Fruit fly (Drosophila melanogaster) whole organism, prepupa: ENCODE data around the gene PH4alphaPV.

ENCODE experiments used
- Blimp-1 ChIP-seq: fragments of 200-800 bp; sonication (Bioruptor generic); optimal IDR thresholded peaks from 3 replicates; lab custom pipeline; 2017; ENCODE audit warnings: missing biosample characterization, missing genetic modification characterization, mild to moderate bottlenecking, moderate library complexity, missing genetic modification reagents
- CG10631 ChIP-seq: fragments of 200-800 bp; sonication (Bioruptor generic); optimal IDR thresholded peaks from 2 replicates; lab custom pipeline; 2016; ENCODE audit warnings: missing biosample characterization, missing genetic modification characterization
- CG10669 ChIP-seq: fragments of 200-800 bp; sonication (Bioruptor generic); optimal IDR thresholded peaks from 3 replicates; lab custom pipeline; 2018; ENCODE audit warnings: missing biosample characterization, mild to moderate bottlenecking, missing genetic modification characterization, moderate library complexity
- CG11294 ChIP-seq: fragments of 200-800 bp; sonication (Bioruptor generic); IDR thresholded peaks from 2 replicates; pipeline ENCODE4 v1.3.6; 2022; ENCODE audit warnings: missing biosample characterization, missing genetic modification characterization
- CG11762 ChIP-seq: fragments of 200-800 bp; sonication (Bioruptor generic); optimal IDR thresholded peaks from 3 replicates; lab custom pipeline; 2016; ENCODE audit warnings: missing biosample characterization, missing genetic modification characterization; ENCODE audit not compliant: insufficient read depth
- CG11902 ChIP-seq: fragments of 200-800 bp; sonication (Bioruptor generic); optimal IDR thresholded peaks from 3 replicates; lab custom pipeline; 2016; ENCODE audit warnings: missing biosample characterization, missing genetic modification characterization
- CG15336 ChIP-seq: fragments of 200-800 bp; sonication (Bioruptor generic); IDR thresholded peaks from 2 replicates; pipeline ENCODE4 v1.3.6; 2022; ENCODE audit warnings: missing biosample characterization, missing genetic modification characterization
- CG1621 ChIP-seq: fragments of 200-800 bp; sonication (Bioruptor generic); optimal IDR thresholded peaks from 3 replicates; lab custom pipeline; 2018; ENCODE audit warnings: missing biosample characterization, mild to moderate bottlenecking, missing genetic modification characterization
- CG16779 ChIP-seq: fragments of 200-800 bp; sonication (Bioruptor generic); optimal IDR thresholded peaks from 3 replicates; lab custom pipeline; 2017; ENCODE audit warnings: missing biosample characterization, mild to moderate bottlenecking, missing genetic modification characterization
- CG3032 ChIP-seq: fragments of 200-800 bp; optimal IDR thresholded peaks from 2 replicates; lab custom pipeline; 2019; ENCODE audit warnings: missing biosample characterization, mild to moderate bottlenecking, missing genetic modification characterization, moderate library complexity
- CG31627 ChIP-seq: fragments of 200-800 bp; sonication (Bioruptor generic); optimal IDR thresholded peaks from 3 replicates; lab custom pipeline; 2016; ENCODE audit warnings: missing biosample characterization, missing genetic modification characterization
- CG32006 ChIP-seq: fragments of 200-800 bp; sonication (Bioruptor generic); optimal IDR thresholded peaks from 3 replicates; lab custom pipeline; 2017; ENCODE audit warnings: missing biosample characterization, mild to moderate bottlenecking, missing genetic modification characterization
- CG34406 ChIP-seq: fragments of 200-800 bp; sonication (Bioruptor generic); optimal IDR thresholded peaks from 3 replicates; lab custom pipeline; 2016; ENCODE audit warnings: missing biosample characterization, missing genetic modification characterization
- CG3919 ChIP-seq: fragments of 200-800 bp; sonication (Bioruptor generic); optimal IDR thresholded peaks from 3 replicates; lab custom pipeline; 2016; ENCODE audit warnings: missing biosample characterization, missing genetic modification characterization
- CG6163 ChIP-seq: fragments of 200-800 bp; sonication (Bioruptor generic); IDR thresholded peaks from 3 replicates; pipeline ENCODE4 v1.3.6; 2022; ENCODE audit warnings: missing biosample characterization, missing genetic modification characterization
- CG6276 ChIP-seq: fragments of 200-800 bp; sonication (Bioruptor generic); optimal IDR thresholded peaks from 2 replicates; lab custom pipeline; 2017; ENCODE audit warnings: missing biosample characterization, mild to moderate bottlenecking, missing genetic modification characterization
- CG6792 ChIP-seq: fragments of 200-800 bp; sonication (Bioruptor generic); optimal IDR thresholded peaks from 3 replicates; lab custom pipeline; 2016; ENCODE audit warnings: missing biosample characterization, missing genetic modification characterization
- CG6808 ChIP-seq: fragments of 200-800 bp; sonication (Bioruptor generic); optimal IDR thresholded peaks from 3 replicates; lab custom pipeline; 2017; ENCODE audit warnings: missing biosample characterization, missing genetic modification characterization, mild to moderate bottlenecking, moderate library complexity, missing genetic modification reagents
- CG6854 ChIP-seq: fragments of 200-800 bp; sonication (Bioruptor generic); optimal IDR thresholded peaks from 2 replicates; lab custom pipeline; 2017; ENCODE audit warnings: missing biosample characterization, mild to moderate bottlenecking, missing genetic modification characterization
- CG7368 ChIP-seq: fragments of 200-800 bp; sonication (Bioruptor generic); optimal IDR thresholded peaks from 3 replicates; lab custom pipeline; 2016; ENCODE audit warnings: missing biosample characterization, missing genetic modification characterization
- CG8119 ChIP-seq: fragments of 200-800 bp; sonication (Bioruptor generic); IDR thresholded peaks from 3 replicates; pipeline ENCODE4 v1.3.6; 2022; ENCODE audit warnings: missing biosample characterization, missing genetic modification characterization
- CG8319 ChIP-seq: fragments of 200-800 bp; sonication (Bioruptor generic); optimal IDR thresholded peaks from 3 replicates; lab custom pipeline; 2016; ENCODE audit warnings: missing biosample characterization, missing genetic modification characterization
- CG9139 ChIP-seq: fragments of 200-800 bp; sonication (Bioruptor generic); optimal IDR thresholded peaks from 3 replicates; lab custom pipeline; 2017; ENCODE audit warnings: missing biosample characterization, mild to moderate bottlenecking, missing genetic modification characterization
- Eip75B ChIP-seq: fragments of 200-800 bp; sonication (Bioruptor generic); optimal IDR thresholded peaks from 3 replicates; lab custom pipeline; 2016; ENCODE audit warnings: missing biosample characterization, missing genetic modification characterization
- Eip78C ChIP-seq: fragments of 200-800 bp; sonication (Bioruptor generic); peaks from one replicate; lab custom pipeline; 2016; ENCODE audit warnings: missing biosample characterization, missing genetic modification characterization
- Eip93F ChIP-seq: fragments of 200-800 bp; sonication (Bioruptor generic); optimal IDR thresholded peaks from 2 replicates; lab custom pipeline; 2016; ENCODE audit warnings: missing biosample characterization, mild to moderate bottlenecking, missing genetic modification characterization
- Ets21C ChIP-seq: fragments of 200-800 bp; sonication (Bioruptor generic); optimal IDR thresholded peaks from 3 replicates; lab custom pipeline; 2016; ENCODE audit warnings: missing biosample characterization, missing genetic modification characterization
- Ets96B ChIP-seq: fragments of 200-800 bp; optimal IDR thresholded peaks from 2 replicates; lab custom pipeline; 2019; ENCODE audit warnings: missing biosample characterization, mild to moderate bottlenecking, missing genetic modification characterization, moderate library complexity
- Hr39 ChIP-seq: fragments of 200-800 bp; sonication (Bioruptor generic); optimal IDR thresholded peaks from 2 replicates; lab custom pipeline; 2016; ENCODE audit warnings: missing biosample characterization, missing genetic modification characterization
- Hr4 ChIP-seq: fragments of 200-800 bp; sonication (Bioruptor generic); optimal IDR thresholded peaks from 3 replicates; lab custom pipeline; 2016; ENCODE audit warnings: missing biosample characterization, missing genetic modification characterization
- Lpt ChIP-seq: fragments of 200-800 bp; sonication (Bioruptor generic); optimal IDR thresholded peaks from 3 replicates; lab custom pipeline; 2016; ENCODE audit warnings: missing biosample characterization, missing genetic modification characterization
- Met ChIP-seq: fragments of 200-800 bp; sonication (Bioruptor generic); optimal IDR thresholded peaks from 3 replicates; lab custom pipeline; 2016; ENCODE audit warnings: missing biosample characterization, missing genetic modification characterization
- OdsH ChIP-seq: fragments of 200-800 bp; sonication (Bioruptor generic); optimal IDR thresholded peaks from 3 replicates; lab custom pipeline; 2016; ENCODE audit warnings: missing biosample characterization, missing genetic modification characterization
- Smox ChIP-seq: fragments of 200-800 bp; sonication (Bioruptor generic); optimal IDR thresholded peaks from 3 replicates; lab custom pipeline; 2016; ENCODE audit warnings: missing biosample characterization, missing genetic modification characterization
- Sox102F ChIP-seq: fragments of 200-800 bp; sonication (Bioruptor generic); optimal IDR thresholded peaks from 2 replicates; lab custom pipeline; 2016; ENCODE audit warnings: missing biosample characterization, mild to moderate bottlenecking, missing genetic modification characterization
- Sox14 ChIP-seq: fragments of 200-800 bp; sonication (Bioruptor generic); optimal IDR thresholded peaks from 3 replicates; lab custom pipeline; 2016; ENCODE audit warnings: missing biosample characterization, missing genetic modification characterization
- Sox15 ChIP-seq: fragments of 200-800 bp; sonication (Bioruptor generic); optimal IDR thresholded peaks from 3 replicates; lab custom pipeline; 2016; ENCODE audit warnings: missing biosample characterization, missing genetic modification characterization
- achi ChIP-seq: fragments of 200-800 bp; sonication (Bioruptor generic); optimal IDR thresholded peaks from 3 replicates; lab custom pipeline; 2016; ENCODE audit warnings: missing biosample characterization, missing genetic modification characterization
- acj6 ChIP-seq: fragments of 200-800 bp; sonication (Bioruptor generic); optimal IDR thresholded peaks from 3 replicates; lab custom pipeline; 2016; ENCODE audit warnings: missing biosample characterization, missing genetic modification characterization
- cyc ChIP-seq: fragments of 200-800 bp; sonication (Bioruptor generic); optimal IDR thresholded peaks from 3 replicates; lab custom pipeline; 2016; ENCODE audit warnings: missing biosample characterization, missing genetic modification characterization
- dac ChIP-seq: fragments of 200-800 bp; sonication (Bioruptor generic); optimal IDR thresholded peaks from 2 replicates; lab custom pipeline; 2017; ENCODE audit warnings: missing biosample characterization, mild to moderate bottlenecking, missing genetic modification characterization
- eg ChIP-seq: fragments of 200-800 bp; sonication (Bioruptor generic); IDR thresholded peaks from 3 replicates; pipeline ENCODE4 v1.3.6; 2022; ENCODE audit warnings: missing biosample characterization, missing genetic modification characterization
- esn ChIP-seq: fragments of 200-800 bp; sonication (Bioruptor generic); optimal IDR thresholded peaks from 2 replicates; lab custom pipeline; 2016; ENCODE audit warnings: missing biosample characterization, mild to moderate bottlenecking, missing genetic modification characterization, moderate library complexity
- fd59A ChIP-seq: fragments of 200-800 bp; sonication (Bioruptor generic); optimal IDR thresholded peaks from 2 replicates; lab custom pipeline; 2017; ENCODE audit warnings: missing biosample characterization, mild to moderate bottlenecking, missing genetic modification characterization, missing genetic modification reagents
- fd85E ChIP-seq: fragments of 200-800 bp; sonication (Bioruptor generic); optimal IDR thresholded peaks from 3 replicates; lab custom pipeline; 2016; ENCODE audit warnings: missing biosample characterization, missing genetic modification characterization
- fkh ChIP-seq: fragments of 200-800 bp; sonication (Bioruptor generic); optimal IDR thresholded peaks from 3 replicates; lab custom pipeline; 2017; ENCODE audit warnings: missing biosample characterization, mild to moderate bottlenecking, missing genetic modification characterization, moderate library complexity
- lz ChIP-seq: fragments of 200-800 bp; sonication (Bioruptor generic); optimal IDR thresholded peaks from 3 replicates; lab custom pipeline; 2016; ENCODE audit warnings: missing biosample characterization, missing genetic modification characterization
- net ChIP-seq: fragments of 200-800 bp; sonication (Bioruptor generic); optimal IDR thresholded peaks from 3 replicates; lab custom pipeline; 2016; ENCODE audit warnings: missing biosample characterization, missing genetic modification characterization
- pdm3 ChIP-seq: fragments of 200-800 bp; sonication (Bioruptor generic); optimal IDR thresholded peaks from 3 replicates; lab custom pipeline; 2016; ENCODE audit warnings: missing biosample characterization, missing genetic modification characterization
- salr ChIP-seq, 2 experiments: fragments of 200-800 bp; sonication (Bioruptor generic); optimal IDR thresholded peaks; 3 replicates each; lab custom pipeline; 2016 to 2018; ENCODE audit warnings: missing biosample characterization in 2 of 2, missing genetic modification characterization in 2 of 2, mild to moderate bottlenecking in 1 of 2
- spab ChIP-seq: fragments of 200-800 bp; sonication (Bioruptor generic); optimal IDR thresholded peaks from 2 replicates; lab custom pipeline; 2017; ENCODE audit warnings: missing biosample characterization, mild to moderate bottlenecking, missing genetic modification characterization, missing genetic modification reagents
- topi ChIP-seq: fragments of 200-800 bp; sonication (Bioruptor generic); optimal IDR thresholded peaks from 3 replicates; lab custom pipeline; 2016; ENCODE audit warnings: missing biosample characterization, missing genetic modification characterization

Gene PH4alphaPV

dm6 chr3R:30689653-30690052 is 41.3 kb upstream of the PH4alphaPV start:
- TF ChIP-seq CG31627 (peak; percentile 68), eg (GFP tag; lab: Robert Waterston, UW) (peak; percentile 72; the same call in 2 of the 3 replicates), acj6 (peak; percentile 22), CG10669 (GFP tag; lab: Kevin White, UChicago) (peak; percentile 29), OdsH (GFP tag; lab: Kevin White, UChicago) (peak; percentile 42), fd59A (no peak), CG6808 (GFP tag; lab: Kevin White, UChicago) (peak; percentile 16), CG8119 (peak; percentile 57; the same call in 2 of the 3 replicates), Sox102F (peak; percentile 60), Sox15 (no peak), CG34406 (peak; percentile 9), Eip93F (GFP tag; lab: Kevin White, UChicago) (peak; percentile 49), CG8319 (peak; percentile 20), esn (GFP tag; lab: Kevin White, UChicago) (peak; percentile 77), CG6163 (peak; percentile 90), Ets96B (tag; lab: Kevin White, UChicago) (no peak), CG15336 (GFP tag; lab: Robert Waterston, UW) (peak; percentile 69), CG6276 (GFP tag; lab: Kevin White, UChicago) (peak; percentile 51), spab (no peak), CG6854 (GFP tag; lab: Kevin White, UChicago) (peak; percentile 46), dac (GFP tag; lab: Kevin White, UChicago) (no peak), achi (GFP tag; lab: Kevin White, UChicago) (peak; percentile 71), CG7368 (GFP tag; lab: Kevin White, UChicago) (peak; percentile 15), fkh (no peak), Met (GFP tag; lab: Kevin White, UChicago) (peak; percentile 92), salr (GFP tag; optimal IDR thresholded peaks at IDR 0.05; lab: Kevin White, UChicago) (peak in 1 of 2 experiments; percentile 21), lz (peak; percentile 74), CG11294 (GFP tag; lab: Robert Waterston, UW) (peak; percentile 61; the same call in 1 of the 2 replicates), Blimp-1 (GFP tag; lab: Kevin White, UChicago) (peak; percentile 47), Hr39 (GFP tag; lab: Kevin White, UChicago) (peak; percentile 61), Ets21C (peak; percentile 56), fd85E (no peak), Sox14 (GFP tag; lab: Kevin White, UChicago) (peak; percentile 50), topi (GFP tag; lab: Kevin White, UChicago) (peak; percentile 79), CG9139 (GFP tag; lab: Kevin White, UChicago) (no peak), Eip78C (GFP tag; lab: Kevin White, UChicago) (peak; percentile 80), Smox (GFP tag; lab: Kevin White, UChicago) (peak; percentile 64), CG3919 (GFP tag; lab: Kevin White, UChicago) (peak; percentile 75), CG11902 (peak; percentile 32), CG11762 (GFP tag; lab: Kevin White, UChicago) (peak; percentile 11), pdm3 (GFP tag; lab: Kevin White, UChicago) (peak; percentile 9), CG1621 (tag; lab: Kevin White, UChicago) (no peak), Eip75B (GFP tag; lab: Kevin White, UChicago) (peak; percentile 74), Lpt (GFP tag; lab: Kevin White, UChicago) (peak; percentile 39), CG16779 (no peak), CG3032 (tag; lab: Kevin White, UChicago) (no peak), CG32006 (GFP tag; lab: Kevin White, UChicago) (peak; percentile 34), Hr4 (GFP tag; lab: Kevin White, UChicago) (no peak), net (GFP tag; lab: Kevin White, UChicago) (peak; percentile 35), CG6792 (GFP tag; lab: Kevin White, UChicago) (peak; percentile 57), cyc (GFP tag; lab: Kevin White, UChicago) (peak; percentile 84), CG10631 (GFP tag; lab: Kevin White, UChicago) (peak; percentile 63)
